Worm (Caenorhabditis elegans) whole organism, L3 larva: ENCODE results near the gene nst-1.

Source experiments
- R02D3.7 ChIP-seq: fragments of 150-350 bp; optimal IDR thresholded peaks from 2 replicates; lab custom pipeline; 2014; ENCODE audit warnings: missing biosample characterization, missing genetic modification characterization
- ZK546.5 ChIP-seq: sonication (generic microtip); optimal IDR thresholded peaks from 2 replicates; lab custom pipeline; 2017; ENCODE audit warnings: missing biosample characterization, missing genetic modification characterization
- ama-1 ChIP-seq: fragments of 150-350 bp; optimal IDR thresholded peaks from 2 replicates; lab custom pipeline; 2018
- ceh-28 ChIP-seq: fragments of 150-350 bp; optimal IDR thresholded peaks from 2 replicates; lab custom pipeline; 2014; ENCODE audit warnings: missing biosample characterization, missing genetic modification reagents, missing genetic modification characterization
- ceh-9 ChIP-seq: sonication (generic microtip); optimal IDR thresholded peaks from 2 replicates; lab custom pipeline; 2018; ENCODE audit warnings: missing biosample characterization, missing genetic modification characterization
- daf-12 ChIP-seq: fragments of 150-350 bp; optimal IDR thresholded peaks from 2 replicates; lab custom pipeline; 2014; ENCODE audit warnings: missing biosample characterization, missing genetic modification reagents, missing genetic modification characterization
- egl-5 ChIP-seq: fragments of 150-350 bp; optimal IDR thresholded peaks from 2 replicates; lab custom pipeline; 2017; ENCODE audit warnings: missing biosample characterization, missing genetic modification reagents, missing genetic modification characterization, inconsistent platforms
- elt-1 ChIP-seq: fragments of 150-350 bp; optimal IDR thresholded peaks from 2 replicates; lab custom pipeline; 2014; ENCODE audit warnings: missing biosample characterization, missing genetic modification characterization
- elt-2 ChIP-seq: sonication (generic microtip); optimal IDR thresholded peaks from 2 replicates; lab custom pipeline; 2016; ENCODE audit warnings: missing genetic modification reagents, mild to moderate bottlenecking, missing genetic modification characterization, missing compliant biosample characterization
- elt-3 ChIP-seq, 3 experiments: fragments of 150-350 bp in 1 of 3; sonication (generic microtip) in 2 of 3; optimal IDR thresholded peaks; 2 replicates in 2 of 3; 4 replicates in 1 of 3; lab custom pipeline; 2014 to 2017; ENCODE audit warnings: missing biosample characterization in 3 of 3, missing genetic modification characterization in 3 of 3
- eor-1 ChIP-seq, 2 experiments: fragments of 150-350 bp; optimal IDR thresholded peaks; 2 replicates each; lab custom pipeline; 2014 to 2018; ENCODE audit warnings: missing biosample characterization in 2 of 2, missing genetic modification characterization in 2 of 2
- fkh-10 ChIP-seq: sonication (generic microtip); optimal IDR thresholded peaks from 2 replicates; lab custom pipeline; 2017; ENCODE audit warnings: missing biosample characterization, missing genetic modification reagents, missing genetic modification characterization
- fkh-2 ChIP-seq: fragments of 150-350 bp; optimal IDR thresholded peaks from 2 replicates; lab custom pipeline; 2014; ENCODE audit warnings: missing biosample characterization, missing genetic modification reagents, missing genetic modification characterization
- fos-1 ChIP-seq: fragments of 150-350 bp; optimal IDR thresholded peaks from 2 replicates; lab custom pipeline; 2014; ENCODE audit warnings: missing biosample characterization, missing genetic modification characterization
- hmg-11 ChIP-seq: sonication (generic microtip); optimal IDR thresholded peaks from 2 replicates; lab custom pipeline; 2016; ENCODE audit warnings: missing genetic modification characterization, missing compliant biosample characterization
- jun-1 ChIP-seq: fragments of 150-350 bp; optimal IDR thresholded peaks from 2 replicates; lab custom pipeline; 2014; ENCODE audit warnings: missing biosample characterization, missing genetic modification reagents, missing genetic modification characterization
- lin-15B ChIP-seq: fragments of 150-350 bp; optimal IDR thresholded peaks from 2 replicates; lab custom pipeline; 2014; ENCODE audit warnings: missing biosample characterization, missing genetic modification characterization
- lin-39 ChIP-seq: fragments of 150-350 bp; optimal IDR thresholded peaks from 2 replicates; lab custom pipeline; 2018; ENCODE audit warnings: missing biosample characterization, missing genetic modification reagents, missing genetic modification characterization
- mdl-1 ChIP-seq: fragments of 150-350 bp; optimal IDR thresholded peaks from 2 replicates; lab custom pipeline; 2014; ENCODE audit warnings: missing biosample characterization, missing genetic modification characterization
- mml-1 ChIP-seq: fragments of 150-350 bp; sonication (generic microtip); optimal IDR thresholded peaks from 3 replicates; lab custom pipeline; 2014; ENCODE audit warnings: missing biosample characterization, missing genetic modification characterization
- nfya-1 ChIP-seq: sonication (generic microtip); optimal IDR thresholded peaks from 2 replicates; lab custom pipeline; 2017; ENCODE audit warnings: missing genetic modification characterization, mild to moderate bottlenecking, missing compliant biosample characterization, antibody characterized with exemption, moderate library complexity; ENCODE audit not compliant: insufficient read depth
- nhr-11 ChIP-seq: fragments of 150-350 bp; optimal IDR thresholded peaks from 2 replicates; lab custom pipeline; 2014; ENCODE audit warnings: missing biosample characterization, missing genetic modification characterization
- nhr-12 ChIP-seq: fragments of 150-350 bp; optimal IDR thresholded peaks from 2 replicates; lab custom pipeline; 2014; ENCODE audit warnings: missing biosample characterization, missing genetic modification characterization
- nhr-23 ChIP-seq: fragments of 150-350 bp; optimal IDR thresholded peaks from 2 replicates; lab custom pipeline; 2014; ENCODE audit warnings: missing biosample characterization, missing genetic modification reagents, missing genetic modification characterization
- nhr-25 ChIP-seq: sonication (generic microtip); optimal IDR thresholded peaks from 2 replicates; lab custom pipeline; 2017; ENCODE audit warnings: missing biosample characterization, missing genetic modification characterization
- nhr-28 ChIP-seq: fragments of 150-350 bp; optimal IDR thresholded peaks from 2 replicates; lab custom pipeline; 2014; ENCODE audit warnings: missing biosample characterization, missing genetic modification characterization
- nhr-43 ChIP-seq: sonication (generic microtip); optimal IDR thresholded peaks from 2 replicates; lab custom pipeline; 2016; ENCODE audit warnings: mild to moderate bottlenecking, missing genetic modification characterization, missing compliant biosample characterization; ENCODE audit not compliant: poor library complexity, severe bottlenecking
- nhr-77 ChIP-seq: fragments of 150-350 bp; optimal IDR thresholded peaks from 2 replicates; lab custom pipeline; 2014; ENCODE audit warnings: missing biosample characterization, missing genetic modification characterization
- pha-4 ChIP-seq: fragments of 150-350 bp; optimal IDR thresholded peaks from 2 replicates; lab custom pipeline; 2014; ENCODE audit warnings: missing biosample characterization, missing genetic modification reagents, missing genetic modification characterization
- pqm-1 ChIP-seq: fragments of 150-350 bp; optimal IDR thresholded peaks from 2 replicates; lab custom pipeline; 2017; ENCODE audit warnings: missing biosample characterization, missing genetic modification characterization, inconsistent platforms
- skn-1 ChIP-seq: fragments of 150-350 bp; optimal IDR thresholded peaks from 2 replicates; lab custom pipeline; 2014; ENCODE audit warnings: missing biosample characterization, missing genetic modification characterization
- snpc-4 ChIP-seq: fragments of 150-350 bp; optimal IDR thresholded peaks from 2 replicates; lab custom pipeline; 2014; ENCODE audit warnings: missing biosample characterization, missing genetic modification characterization
- tbx-2 ChIP-seq: sonication (generic microtip); optimal IDR thresholded peaks from 2 replicates; lab custom pipeline; 2016; ENCODE audit warnings: mild to moderate bottlenecking, missing genetic modification characterization, missing compliant biosample characterization
- unc-62 ChIP-seq: fragments of 150-350 bp; sonication (generic microtip); optimal IDR thresholded peaks from 4 replicates; lab custom pipeline; 2014; ENCODE audit warnings: missing biosample characterization, missing genetic modification reagents, missing genetic modification characterization
- zag-1 ChIP-seq: fragments of 150-350 bp; optimal IDR thresholded peaks from 2 replicates; lab custom pipeline; 2014; ENCODE audit warnings: missing biosample characterization, missing genetic modification characterization
- ztf-4 ChIP-seq: fragments of 150-350 bp; optimal IDR thresholded peaks from 2 replicates; lab custom pipeline; 2014; ENCODE audit warnings: missing biosample characterization, missing genetic modification characterization

Gene nst-1

ce11 chrII:8328820-8329339 is 45.9 kb upstream of the nst-1 start, which contains the start of gene hel-1:
Gene hel-1 (minus strand): TSS chrII:8328870.
- TF ChIP-seq ztf-4 (tag; lab: Kevin White, UChicago) (no peak), egl-5 (tag; lab: Kevin White, UChicago) (peak; percentile 99), pha-4 (tag; lab: Kevin White, UChicago) (peak; percentile 96), pqm-1 (tag; lab: Kevin White, UChicago) (peak; percentile 8), jun-1 (tag; lab: Kevin White, UChicago) (no peak), mml-1 (tag; lab: Kevin White, UChicago) (no peak), nhr-23 (tag; lab: Kevin White, UChicago) (peak; percentile 77), R02D3.7 (tag; lab: Kevin White, UChicago) (peak; percentile 62), mdl-1 (tag; lab: Kevin White, UChicago) (no peak), ceh-28 (tag; lab: Kevin White, UChicago) (peak; percentile 24), nfya-1 (peak; percentile 92), tbx-2 (tag; lab: Kevin White, UChicago) (no peak), elt-2 (tag; lab: Kevin White, UChicago) (peak; percentile 42), ama-1 (lab: Kevin White, UChicago) (peak; percentile 43), fkh-2 (no peak), nhr-77 (no peak), lin-39 (tag; lab: Kevin White, UChicago) (peak; percentile 100), skn-1 (tag; lab: Kevin White, UChicago) (peak; percentile 25), lin-15B (peak; percentile 90), nhr-25 (peak; percentile 86), snpc-4 (tag; lab: Kevin White, UChicago) (peak; percentile 42), ZK546.5 (no peak)

- no peak for TF ChIP-seq ceh-9
- TF ChIP-seq egl-5 (tag; lab: Kevin White, UChicago) = no peak
- TF ChIP-seq skn-1 (tag; lab: Kevin White, UChicago) = no peak
- TF ChIP-seq elt-3 (tag; optimal IDR thresholded peaks at IDR 0.05; lab: Kevin White, UChicago) = no peak
- no peak for TF ChIP-seq nhr-28
- no peak for TF ChIP-seq nhr-12
- no peak for TF ChIP-seq fkh-10 (GFP tag; lab: Kevin White, UChicago)
- no peak for TF ChIP-seq zag-1
- TF ChIP-seq lin-39 (tag; lab: Kevin White, UChicago) = no peak
- no peak for TF ChIP-seq nhr-11 (tag; lab: Kevin White, UChicago)
- no peak for TF ChIP-seq nhr-23 (tag; lab: Kevin White, UChicago)
Observed at ce11 chrII:8327450-8327849, 44.4 kb upstream of the nst-1 start.

- TF ChIP-seq daf-12 (tag; lab: Kevin White, UChicago) (no peak), eor-1 (tag; optimal IDR thresholded peaks at IDR 0.05; lab: Kevin White, UChicago) (no peak), fos-1 (tag; lab: Kevin White, UChicago) (no peak), ceh-28 (tag; lab: Kevin White, UChicago) (no peak)
Observed at ce11 chrII:8326228-8326960, 43.4 kb upstream of the nst-1 start.

- no peak for TF ChIP-seq elt-1 (tag; lab: Kevin White, UChicago)
- peak; percentile 36 for TF ChIP-seq nhr-23 (tag; lab: Kevin White, UChicago)
- no peak for TF ChIP-seq unc-62 (GFP tag; lab: Kevin White, UChicago)
- TF ChIP-seq ztf-4 (tag; lab: Kevin White, UChicago) = no peak
- no peak for TF ChIP-seq zag-1
- peak; percentile 95 for TF ChIP-seq pha-4 (tag; lab: Kevin White, UChicago)
- peak; percentile 37 for TF ChIP-seq nhr-43 (tag; lab: Kevin White, UChicago)
- TF ChIP-seq hmg-11 = peak; percentile 32
- peak; percentile 17 for TF ChIP-seq lin-39 (tag; lab: Kevin White, UChicago)
- peak; percentile 31 for TF ChIP-seq nfya-1
Observed at ce11 chrII:8325002-8325539, 42.1 kb upstream of the nst-1 start, which contains the start of the genes ran-3 and C26D10.3. Gene ran-3 (minus strand): TSS chrII:8325052. Gene C26D10.3 (plus strand): TSS chrII:8325386.
